Worm (Caenorhabditis elegans) whole organism, early embryonic: ENCODE results near the gene dpm-1.
A peak's percentile ranks its signal among the peaks of the same experiment; 100 is the strongest.

ENCODE experiments used
- B0310.2 ChIP-seq: sonication (generic microtip); optimal IDR thresholded peaks from 2 replicates; lab custom pipeline; 2016; ENCODE audit warnings: mild to moderate bottlenecking, missing genetic modification characterization, missing compliant biosample characterization
- F13C5.2 ChIP-seq: sonication (generic microtip); optimal IDR thresholded peaks from 2 replicates; lab custom pipeline; 2017; ENCODE audit warnings: mild to moderate bottlenecking, missing genetic modification characterization, inconsistent platforms, missing compliant biosample characterization
- aly-1 ChIP-seq: sonication (generic microtip); optimal IDR thresholded peaks from 2 replicates; lab custom pipeline; 2016; ENCODE audit warnings: missing genetic modification characterization, missing compliant biosample characterization
- ama-1 ChIP-seq: fragments of 150-350 bp; optimal IDR thresholded peaks from 2 replicates; lab custom pipeline; 2014
- ceh-13 ChIP-seq: fragments of 200-800 bp; sonication (Bioruptor generic); optimal IDR thresholded peaks from 2 replicates; lab custom pipeline; 2018; ENCODE audit warnings: mild to moderate bottlenecking, missing genetic modification characterization, missing compliant biosample characterization
- ceh-36 ChIP-seq: sonication (generic microtip); optimal IDR thresholded peaks from 2 replicates; lab custom pipeline; 2016; ENCODE audit warnings: missing genetic modification characterization, inconsistent platforms, missing compliant biosample characterization
- ets-7 ChIP-seq: sonication (generic microtip); optimal IDR thresholded peaks from 2 replicates; lab custom pipeline; 2016; ENCODE audit warnings: missing genotype, missing genetic modification characterization, missing compliant biosample characterization
- flt-1 ChIP-seq: fragments of 200-800 bp; sonication (Bioruptor generic); IDR thresholded peaks from 2 replicates; pipeline ENCODE4 v1.3.6; 2022; ENCODE audit warnings: missing genetic modification characterization, missing compliant biosample characterization
- hmbx-1 ChIP-seq: sonication (generic microtip); optimal IDR thresholded peaks from 2 replicates; lab custom pipeline; 2016; ENCODE audit warnings: mild to moderate bottlenecking, missing genetic modification characterization, missing compliant biosample characterization
- hmg-4 ChIP-seq: fragments of 200-800 bp; sonication (Bioruptor generic); optimal IDR thresholded peaks from 2 replicates; lab custom pipeline; 2018; ENCODE audit warnings: mild to moderate bottlenecking, missing genetic modification characterization, missing compliant biosample characterization
- hnd-1 ChIP-seq: sonication (generic microtip); optimal IDR thresholded peaks from 2 replicates; lab custom pipeline; 2016; ENCODE audit warnings: missing genetic modification characterization, missing compliant biosample characterization
- pes-1 ChIP-seq: fragments of 200-800 bp; sonication (Bioruptor generic); IDR thresholded peaks from 2 replicates; pipeline ENCODE4 v1.3.6; 2022; ENCODE audit warnings: missing genetic modification reagents, missing genetic modification characterization, missing compliant biosample characterization
- scrt-1 ChIP-seq: fragments of 200-800 bp; sonication (Bioruptor generic); IDR thresholded peaks from 2 replicates; pipeline ENCODE4 v1.3.6; 2022; ENCODE audit warnings: missing genetic modification characterization, missing compliant biosample characterization
- sea-1 ChIP-seq: fragments of 200-800 bp; sonication (Bioruptor generic); conservative IDR thresholded peaks from 2 replicates; pipeline ENCODE4 v1.3.6; 2022; ENCODE audit warnings: missing genetic modification characterization, missing compliant biosample characterization
- tbx-11 ChIP-seq: fragments of 200-800 bp; sonication (Bioruptor generic); IDR thresholded peaks from 2 replicates; pipeline ENCODE4 v1.3.6; 2022; ENCODE audit warnings: missing genetic modification characterization, missing compliant biosample characterization
- tbx-37 ChIP-seq: fragments of 200-800 bp; sonication (Bioruptor generic); conservative IDR thresholded peaks from 2 replicates; pipeline ENCODE4 v1.3.6; 2022; ENCODE audit warnings: missing genetic modification reagents, missing genetic modification characterization, missing compliant biosample characterization
- tra-4 ChIP-seq: sonication (generic microtip); optimal IDR thresholded peaks from 2 replicates; lab custom pipeline; 2017; ENCODE audit warnings: missing genetic modification characterization, missing compliant biosample characterization

dpm-1 gene

ce11 chrIV:445377-445776, at the start of gene dpm-1:
TSS of gene dpm-1 (plus strand) at chrIV:445677.
- no peak for TF ChIP-seq pes-1
- TF ChIP-seq tra-4 (tag; lab: Kevin White, UChicago), result no peak
- no peak for TF ChIP-seq hmg-4 (GFP tag; lab: Kevin White, UChicago)
- TF ChIP-seq aly-1, result no peak

ce11 chrIV:396373-396772, 49.1 kb upstream of the dpm-1 start, which contains the start of gene rrp-8:
TSS of gene rrp-8 (plus strand) at chrIV:396545.
- no peak for TF ChIP-seq sea-1 (GFP tag; lab: Robert Waterston, UW)
- TF ChIP-seq hnd-1, result no peak
- no peak for TF ChIP-seq ama-1 (lab: Kevin White, UChicago)
- no peak for TF ChIP-seq hmbx-1 (tag; lab: Kevin White, UChicago)
- TF ChIP-seq tbx-11 (GFP tag; lab: Robert Waterston, UW), result no peak
- no peak for TF ChIP-seq aly-1
- TF ChIP-seq ceh-13 (GFP tag; lab: Kevin White, UChicago), result no peak

ce11 chrIV:401395-401794, 44.1 kb upstream of the dpm-1 start, which contains the start of gene gpa-4:
TSS of gene gpa-4 (plus strand) at chrIV:401695.
- TF ChIP-seq tbx-37 (GFP tag; lab: Robert Waterston, UW), result no peak
- no peak for TF ChIP-seq hmbx-1 (tag; lab: Kevin White, UChicago)
- TF ChIP-seq sea-1 (GFP tag; lab: Robert Waterston, UW), result no peak
- no peak for TF ChIP-seq F13C5.2 (tag; lab: Kevin White, UChicago)
- TF ChIP-seq ama-1 (lab: Kevin White, UChicago), result no peak
- no peak for TF ChIP-seq ceh-13 (GFP tag; lab: Kevin White, UChicago)
- TF ChIP-seq B0310.2, result no peak
- TF ChIP-seq scrt-1 (GFP tag; lab: Robert Waterston, UW), result no peak
- TF ChIP-seq aly-1, result no peak
- TF ChIP-seq pes-1, result no peak

ce11 chrIV:408892-409291, 36.6 kb upstream of the dpm-1 start:
- no peak for TF ChIP-seq hmg-4 (GFP tag; lab: Kevin White, UChicago)
- no peak for TF ChIP-seq aly-1

ce11 chrIV:409935-410334, 35.5 kb upstream of the dpm-1 start, which contains the start of gene kgb-1:
TSS of gene kgb-1 (minus strand) at chrIV:410035.
- TF ChIP-seq aly-1, result no peak
- TF ChIP-seq ceh-36 (tag; lab: Kevin White, UChicago), result peak; percentile 66

ce11 chrIV:410420-410891, 35.0 kb upstream of the dpm-1 start, which contains the start of gene T07A9.12:
TSS of gene T07A9.12 (plus strand) at chrIV:410867.
- no peak for TF ChIP-seq sea-1 (GFP tag; lab: Robert Waterston, UW)
- no peak for TF ChIP-seq ceh-36 (tag; lab: Kevin White, UChicago)
- no peak for TF ChIP-seq tbx-11 (GFP tag; lab: Robert Waterston, UW)
- TF ChIP-seq scrt-1 (GFP tag; lab: Robert Waterston, UW), result no peak
- TF ChIP-seq F13C5.2 (tag; lab: Kevin White, UChicago), result no peak
- TF ChIP-seq tbx-37 (GFP tag; lab: Robert Waterston, UW), result no peak
- TF ChIP-seq tra-4 (tag; lab: Kevin White, UChicago), result no peak
- peak; percentile 12 for TF ChIP-seq ets-7 (tag; lab: Kevin White, UChicago)

ce11 chrIV:419674-420073, 25.8 kb upstream of the dpm-1 start, which contains the start of gene eri-1:
TSS of gene eri-1 (minus strand) at chrIV:419958.
- TF ChIP-seq pes-1, result no peak

- TF ChIP-seq ets-7 (tag; lab: Kevin White, UChicago) (no peak), flt-1 (GFP tag; lab: Robert Waterston, UW) (no peak), pes-1 (no peak), ceh-13 (GFP tag; lab: Kevin White, UChicago) (no peak), scrt-1 (GFP tag; lab: Robert Waterston, UW) (no peak), ama-1 (lab: Kevin White, UChicago) (no peak), hmbx-1 (tag; lab: Kevin White, UChicago) (no peak), tbx-37 (GFP tag; lab: Robert Waterston, UW) (no peak), hmg-4 (GFP tag; lab: Kevin White, UChicago) (no peak)
Measured at ce11 chrIV:420686-421085, 24.8 kb upstream of the dpm-1 start.

- TF ChIP-seq ets-7 (tag; lab: Kevin White, UChicago) (no peak), F13C5.2 (tag; lab: Kevin White, UChicago) (no peak), tra-4 (tag; lab: Kevin White, UChicago) (no peak), tbx-37 (GFP tag; lab: Robert Waterston, UW) (no peak), hmg-4 (GFP tag; lab: Kevin White, UChicago) (no peak), B0310.2 (no peak), pes-1 (no peak), ama-1 (lab: Kevin White, UChicago) (no peak), ceh-13 (GFP tag; lab: Kevin White, UChicago) (no peak), flt-1 (GFP tag; lab: Robert Waterston, UW) (no peak), sea-1 (GFP tag; lab: Robert Waterston, UW) (no peak), hmbx-1 (tag; lab: Kevin White, UChicago) (no peak), aly-1 (no peak), tbx-11 (GFP tag; lab: Robert Waterston, UW) (no peak), hnd-1 (no peak), ceh-36 (tag; lab: Kevin White, UChicago) (no peak), scrt-1 (GFP tag; lab: Robert Waterston, UW) (no peak)
Measured at ce11 chrIV:422112-422511, 23.4 kb upstream of the dpm-1 start.
